Worm (Caenorhabditis elegans): ENCODE measurements around the gene C55A1.11.
A peak's percentile ranks its signal among the peaks of the same experiment; 100 is the strongest.

Gene C55A1.11

DNA sequence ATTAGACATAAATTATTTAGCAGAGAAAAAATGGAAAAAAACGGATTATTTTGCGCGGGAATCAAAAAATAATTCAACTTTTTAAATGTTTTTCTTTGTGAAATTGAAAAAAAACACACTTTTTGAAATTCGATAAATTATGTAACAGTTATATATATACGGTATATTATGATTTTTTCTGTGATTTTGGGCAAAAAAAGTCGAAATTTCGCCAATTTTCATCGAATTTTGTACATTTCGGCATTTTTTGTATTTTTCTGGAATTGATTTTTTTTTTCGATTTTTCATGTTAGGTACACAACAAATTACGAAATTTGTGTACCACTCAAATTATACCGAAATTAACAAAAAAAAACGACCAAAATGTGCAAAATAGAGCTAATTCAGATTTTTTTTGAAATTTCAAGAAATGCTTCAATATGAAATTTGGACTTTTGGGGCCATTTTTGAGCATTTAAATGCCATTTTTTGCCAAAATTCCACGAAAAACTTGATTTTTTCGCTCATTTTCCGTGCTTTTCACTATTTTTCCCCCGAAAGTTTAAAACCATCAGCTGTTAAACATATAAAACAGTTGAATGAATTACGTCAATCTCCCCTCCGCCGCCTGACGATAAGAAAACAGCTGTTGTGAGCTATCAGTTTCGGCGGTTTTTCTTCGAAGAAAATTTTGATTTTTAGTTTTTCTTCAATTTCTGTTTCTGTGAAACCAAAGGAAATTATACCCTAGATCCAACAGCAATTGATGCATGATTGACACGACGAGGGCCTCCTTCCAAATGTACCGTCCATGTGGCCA lies 32.8 kb downstream of the C55A1.11 start:
- TF ChIP-seq dmd-4 (tag; optimal IDR thresholded peaks at IDR 0.05) (no peak), F13H6.1 (tag; optimal IDR thresholded peaks at IDR 0.05) (peak; percentile 11)

ce11 chrV:15661003-15661402 lies 35.3 kb downstream of the C55A1.11 start:
- no peak for TF ChIP-seq F13H6.1 (tag; optimal IDR thresholded peaks at IDR 0.05)
- no peak for TF ChIP-seq Y55F3AM.14 (GFP tag; optimal IDR thresholded peaks at IDR 0.05)
- peak; percentile 32 for TF ChIP-seq sma-3 (GFP tag; optimal IDR thresholded peaks at IDR 0.05)
- peak; percentile 96 for TF ChIP-seq nhr-25 (tag; optimal IDR thresholded peaks at IDR 0.05)
- TF ChIP-seq lin-13 (GFP tag; optimal IDR thresholded peaks at IDR 0.05), result no peak
- peak; percentile 8 for TF ChIP-seq peb-1 (tag; optimal IDR thresholded peaks at IDR 0.05)
- no peak for TF ChIP-seq nhr-10 (tag; optimal IDR thresholded peaks at IDR 0.05)
- TF ChIP-seq unc-55 (GFP tag; optimal IDR thresholded peaks at IDR 0.05), result no peak
- no peak for TF ChIP-seq elt-3 (tag; optimal IDR thresholded peaks at IDR 0.05)
- TF ChIP-seq mbf-1 (tag; optimal IDR thresholded peaks at IDR 0.05), result no peak
- TF ChIP-seq blmp-1 (tag; optimal IDR thresholded peaks at IDR 0.05; ENCODE audit: insufficient read depth), result peak; percentile 77
- TF ChIP-seq zag-1 (tag; optimal IDR thresholded peaks at IDR 0.05), result no peak
- no peak for TF ChIP-seq ceh-82 (tag; optimal IDR thresholded peaks at IDR 0.05)
- TF ChIP-seq R02D3.7 (tag; optimal IDR thresholded peaks at IDR 0.05), result no peak
- no peak for TF ChIP-seq lin-39 (tag; optimal IDR thresholded peaks at IDR 0.05)
- TF ChIP-seq nhr-129 (tag; optimal IDR thresholded peaks at IDR 0.05), result no peak
- no peak for TF ChIP-seq fos-1 (tag; optimal IDR thresholded peaks at IDR 0.05)
- no peak for TF ChIP-seq nhr-237 (tag; optimal IDR thresholded peaks at IDR 0.05)
- TF ChIP-seq nhr-6 (tag; optimal IDR thresholded peaks at IDR 0.05), result peak; percentile 17
- no peak for TF ChIP-seq unc-39 (tag; optimal IDR thresholded peaks at IDR 0.05)
- no peak for TF ChIP-seq crh-2 (tag; optimal IDR thresholded peaks at IDR 0.05)
- peak; percentile 75 for TF ChIP-seq ceh-16 (tag; optimal IDR thresholded peaks at IDR 0.05)
- no peak for TF ChIP-seq aly-2 (tag; optimal IDR thresholded peaks at IDR 0.05)
- TF ChIP-seq nhr-23 (tag; optimal IDR thresholded peaks at IDR 0.05), result peak; percentile 92
- no peak for TF ChIP-seq snpc-4 (tag; optimal IDR thresholded peaks at IDR 0.05)
- TF ChIP-seq alr-1 (tag; optimal IDR thresholded peaks at IDR 0.05), result no peak
- TF ChIP-seq dmd-4 (tag; optimal IDR thresholded peaks at IDR 0.05), result no peak
- TF ChIP-seq nhr-77 (tag; optimal IDR thresholded peaks at IDR 0.05), result no peak
- peak; percentile 19 for TF ChIP-seq egl-27 (tag; optimal IDR thresholded peaks at IDR 0.05)
- no peak for TF ChIP-seq ztf-4 (tag; optimal IDR thresholded peaks at IDR 0.05)
- TF ChIP-seq gmeb-1 (tag; optimal IDR thresholded peaks at IDR 0.05), result no peak
- TF ChIP-seq lsy-2 (tag; optimal IDR thresholded peaks at IDR 0.05), result no peak
- TF ChIP-seq ztf-11 (tag; optimal IDR thresholded peaks at IDR 0.05), result no peak
- no peak for TF ChIP-seq nhr-12 (tag; optimal IDR thresholded peaks at IDR 0.05)
- TF ChIP-seq mdl-1 (tag; optimal IDR thresholded peaks at IDR 0.05), result no peak
- no peak for TF ChIP-seq C34F6.9 (tag; optimal IDR thresholded peaks at IDR 0.05)
- no peak for TF ChIP-seq nhr-21 (tag; optimal IDR thresholded peaks at IDR 0.05)
- TF ChIP-seq mab-5 (tag; optimal IDR thresholded peaks at IDR 0.05), result no peak
- no peak for TF ChIP-seq ama-1 (optimal IDR thresholded peaks at IDR 0.05)
- TF ChIP-seq unc-62 (GFP tag; optimal IDR thresholded peaks at IDR 0.05), result no peak
- no peak for TF ChIP-seq ztf-1 (GFP tag; conservative IDR thresholded peaks at IDR 0.05)
- TF ChIP-seq lin-11 (tag; optimal IDR thresholded peaks at IDR 0.05), result no peak
- no peak for TF ChIP-seq ZK546.5 (tag; optimal IDR thresholded peaks at IDR 0.05)
- TF ChIP-seq elt-1 (tag; optimal IDR thresholded peaks at IDR 0.05), result peak; percentile 98
- no peak for TF ChIP-seq skn-1 (tag; optimal IDR thresholded peaks at IDR 0.05)
- peak; percentile 43 for TF ChIP-seq sem-4 (tag; optimal IDR thresholded peaks at IDR 0.05)
- no peak for TF ChIP-seq nhr-11 (tag; optimal IDR thresholded peaks at IDR 0.05)
- TF ChIP-seq sma-9 (GFP tag; optimal IDR thresholded peaks at IDR 0.05), result peak; percentile 73
- no peak for TF ChIP-seq sma-9 (tag; optimal IDR thresholded peaks at IDR 0.05)

Data from whole organism, L2 larva.